Fruit fly (Drosophila melanogaster): ENCODE data around the gene CG15422.

CG15422 gene

DNA sequence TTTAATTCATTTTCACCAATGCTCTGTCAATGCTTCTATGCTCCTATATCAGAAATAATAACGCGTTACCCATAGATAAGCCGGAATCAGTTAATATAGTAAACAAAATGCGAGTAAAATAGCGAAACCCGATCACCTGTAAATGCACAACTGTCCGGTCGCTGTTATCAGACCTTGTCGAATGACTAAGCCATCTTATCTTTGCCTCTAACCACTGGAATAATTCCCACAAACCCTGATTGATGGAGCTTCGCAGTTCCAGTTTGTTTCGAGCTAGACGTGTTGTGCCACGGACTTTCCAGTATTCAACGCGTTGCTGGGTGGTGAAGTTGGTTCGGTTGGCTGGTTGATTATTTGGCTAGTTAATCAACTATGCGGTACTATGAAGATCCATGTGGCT is at the start of gene CG15422:
Gene CG15422, plus strand, starts transcription at position 301 of the 400 bp plus-strand sequence.
- TF ChIP-seq CG8478 (optimal IDR thresholded peaks at IDR 0.05) (no peak), CTCF (optimal IDR thresholded peaks at IDR 0.05) (no peak)

DNA sequence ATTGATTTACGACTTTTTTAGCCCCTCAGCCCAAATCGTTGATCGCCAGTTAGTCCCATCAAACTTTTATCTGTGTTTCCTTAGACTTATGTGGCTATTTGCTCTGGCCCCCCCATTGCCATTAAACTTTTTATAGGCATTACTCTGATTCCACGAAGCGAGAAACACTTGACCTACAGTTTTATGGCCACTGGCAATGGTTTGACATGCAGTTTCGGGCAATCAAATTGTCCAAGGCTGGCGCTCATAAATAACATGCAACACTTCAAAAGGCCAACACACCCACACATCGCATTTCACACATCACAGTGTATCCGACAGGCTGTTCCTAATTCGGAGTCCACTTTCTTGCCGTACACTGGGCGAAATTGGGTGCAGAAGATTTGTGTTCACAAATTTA is 36.5 kb upstream of the CG15422 start:
- no peak for TF ChIP-seq CTCF (optimal IDR thresholded peaks at IDR 0.05)
- TF ChIP-seq CG8478 (optimal IDR thresholded peaks at IDR 0.05) = no peak

DNA sequence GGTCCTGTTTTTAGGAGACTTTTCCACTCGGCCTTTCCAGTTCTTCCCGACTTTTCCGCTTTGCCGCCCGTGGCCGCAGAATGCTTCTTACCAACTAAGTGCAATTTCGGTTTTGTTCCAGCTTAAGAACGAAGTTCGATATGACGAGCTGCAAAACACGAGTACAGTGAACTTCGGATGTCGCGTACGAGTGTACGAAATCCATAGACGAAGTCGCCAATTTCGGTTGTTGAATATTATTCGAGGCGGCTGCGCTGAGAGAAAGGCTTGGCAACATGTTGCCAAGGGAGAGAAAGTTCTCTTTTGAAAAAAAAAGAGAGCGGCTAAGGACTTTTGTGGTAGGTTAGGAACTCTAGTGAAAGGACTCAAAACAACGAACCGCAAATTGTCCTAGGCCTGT is 13.1 kb upstream of the CG15422 start, which contains the start of gene fred:
Gene fred, minus strand, starts transcription at position 76 of the 400 bp plus-strand sequence.
- no peak for TF ChIP-seq CG8478 (optimal IDR thresholded peaks at IDR 0.05)

- TF ChIP-seq CG8478 (optimal IDR thresholded peaks at IDR 0.05) (no peak), CTCF (optimal IDR thresholded peaks at IDR 0.05) (no peak)
Observed at dm6 chr2L:3999718-4000117, 5.1 kb upstream of the CG15422 start, which contains the start of gene CG43797. Gene CG43797, plus strand, starts transcription at chr2L:4000018.

- TF ChIP-seq CG8478 (optimal IDR thresholded peaks at IDR 0.05) (no peak), CTCF (optimal IDR thresholded peaks at IDR 0.05) (no peak)
Observed at dm6 chr2L:4003780-4004179, 1.0 kb upstream of the CG15422 start, which contains the start of gene CG34176. Gene CG34176, plus strand, starts transcription at chr2L:4004080.

DNA sequence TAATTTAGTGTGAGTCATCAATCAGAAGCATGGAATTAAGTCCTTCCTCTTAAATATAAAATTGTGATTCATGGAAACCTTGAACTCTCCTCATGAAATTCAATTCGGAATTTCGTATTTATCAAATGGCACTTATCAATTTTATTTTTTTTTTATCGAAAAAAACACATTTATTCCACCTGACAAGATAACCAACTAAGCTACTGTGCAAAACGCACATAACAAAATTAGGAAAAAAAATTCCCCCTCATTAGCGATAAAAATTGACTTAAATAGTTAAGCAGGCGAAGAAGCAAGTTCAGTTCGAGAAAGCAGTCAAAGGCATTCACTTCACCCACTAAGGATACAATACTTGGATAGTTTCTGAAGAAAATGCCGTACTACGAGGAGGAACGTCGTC is 957 bp downstream of the CG15422 start, which contains the start of gene CG15423:
Gene CG15423, plus strand, starts transcription at position 301 of the 400 bp plus-strand sequence.
- TF ChIP-seq CG8478 (optimal IDR thresholded peaks at IDR 0.05) = no peak
- TF ChIP-seq CTCF (optimal IDR thresholded peaks at IDR 0.05) = no peak

- TF ChIP-seq CG8478 (optimal IDR thresholded peaks at IDR 0.05) = no peak
- TF ChIP-seq CTCF (optimal IDR thresholded peaks at IDR 0.05) = no peak
Observed at dm6 chr2L:4007390-4007789, 2.6 kb downstream of the CG15422 start, which contains the start of gene CG43773. Gene CG43773, plus strand, starts transcription at chr2L:4007690.

dm6 chr2L:4008353-4008752 is 3.6 kb downstream of the CG15422 start, which contains the start of gene CG43774:
Gene CG43774, plus strand, starts transcription at chr2L:4008653.
- TF ChIP-seq CG8478 (optimal IDR thresholded peaks at IDR 0.05) = no peak
- TF ChIP-seq CTCF (optimal IDR thresholded peaks at IDR 0.05) = no peak

DNA sequence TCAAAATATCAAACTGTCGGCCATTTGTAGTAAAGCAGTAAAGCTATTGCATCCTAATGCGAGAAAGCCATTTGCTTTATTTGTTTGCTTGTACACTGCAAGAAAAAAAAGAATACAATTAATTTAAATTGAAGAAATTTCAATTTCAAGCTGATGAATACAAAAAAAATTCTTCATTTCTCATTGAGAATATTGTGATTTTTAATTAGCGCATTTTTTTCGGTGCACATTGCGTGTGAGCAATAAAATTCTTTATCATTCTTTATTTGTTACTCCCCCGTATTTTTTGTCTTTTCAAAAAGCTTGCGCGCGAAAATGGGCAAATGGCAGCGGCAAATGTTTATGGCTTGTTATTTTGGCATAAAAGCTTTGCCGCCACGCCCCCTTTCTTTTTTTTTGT is 7.3 kb downstream of the CG15422 start:
- no peak for TF ChIP-seq CG8478 (optimal IDR thresholded peaks at IDR 0.05)
- no peak for TF ChIP-seq CTCF (optimal IDR thresholded peaks at IDR 0.05)

DNA sequence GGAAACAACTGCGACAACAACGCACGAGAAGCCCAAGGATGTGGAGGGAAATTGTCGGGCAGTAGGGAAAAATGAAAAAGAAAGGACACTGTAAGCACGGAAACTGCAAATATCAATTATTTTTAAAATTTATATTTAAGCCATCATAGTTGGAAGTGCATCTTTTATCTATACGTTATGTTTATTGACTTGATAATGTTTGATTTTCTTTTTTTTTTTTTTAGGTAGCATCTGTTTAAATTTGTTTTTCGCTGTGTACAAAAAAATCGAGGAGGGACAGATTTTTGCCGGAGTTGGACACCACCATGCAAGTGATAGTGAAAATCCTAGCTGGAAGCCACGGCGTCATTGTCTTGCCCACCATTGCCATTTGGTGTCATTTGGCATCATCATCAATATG is 14.4 kb downstream of the CG15422 start:
- TF ChIP-seq CTCF (optimal IDR thresholded peaks at IDR 0.05) (no peak), CG8478 (optimal IDR thresholded peaks at IDR 0.05) (no peak)

dm6 chr2L:4019765-4020164 is 15.0 kb downstream of the CG15422 start:
- no peak for TF ChIP-seq CG8478 (optimal IDR thresholded peaks at IDR 0.05)
- TF ChIP-seq CTCF (optimal IDR thresholded peaks at IDR 0.05) = peak in 1 of 2 experiments; percentile 41

dm6 chr2L:4020188-4020587 is 15.4 kb downstream of the CG15422 start:
- TF ChIP-seq CTCF (optimal IDR thresholded peaks at IDR 0.05) (no peak), CG8478 (optimal IDR thresholded peaks at IDR 0.05) (no peak)

DNA sequence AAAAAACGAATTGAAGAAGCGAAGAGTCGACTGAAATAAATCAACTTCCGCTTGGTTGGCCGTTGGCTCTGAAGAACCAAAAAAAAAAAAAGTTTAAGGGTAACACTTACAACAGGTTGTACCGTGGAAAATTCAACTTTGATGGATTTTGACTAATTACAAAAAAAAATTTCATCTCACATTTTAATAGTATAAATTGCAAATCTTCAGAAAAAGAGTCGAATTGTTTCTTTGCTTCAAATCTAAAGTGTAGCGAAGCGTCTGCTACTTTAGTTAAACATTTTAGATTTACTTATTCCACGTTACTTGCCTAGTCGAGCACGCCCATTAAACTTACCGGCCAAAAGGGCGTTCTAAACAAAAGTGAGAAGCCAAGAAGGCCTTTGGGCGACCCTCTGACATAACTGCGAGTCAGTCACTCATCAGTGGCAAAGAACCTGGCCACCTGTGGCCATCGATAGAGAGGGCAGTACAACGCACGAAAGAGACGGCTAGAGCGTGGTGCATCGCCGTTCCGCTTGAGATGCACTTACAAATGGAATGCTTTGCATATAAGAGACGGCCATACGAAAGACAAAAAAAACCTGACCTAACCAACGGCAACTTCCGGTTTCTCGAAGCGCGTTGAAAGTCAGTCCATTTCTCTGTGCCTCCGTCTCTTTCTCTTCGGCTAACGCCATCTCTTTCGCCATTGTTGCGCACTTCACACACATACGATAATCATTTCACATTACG is 17.0 kb downstream of the CG15422 start:
- TF ChIP-seq CG8478 (optimal IDR thresholded peaks at IDR 0.05) (no peak), CTCF (optimal IDR thresholded peaks at IDR 0.05) (no peak)

DNA sequence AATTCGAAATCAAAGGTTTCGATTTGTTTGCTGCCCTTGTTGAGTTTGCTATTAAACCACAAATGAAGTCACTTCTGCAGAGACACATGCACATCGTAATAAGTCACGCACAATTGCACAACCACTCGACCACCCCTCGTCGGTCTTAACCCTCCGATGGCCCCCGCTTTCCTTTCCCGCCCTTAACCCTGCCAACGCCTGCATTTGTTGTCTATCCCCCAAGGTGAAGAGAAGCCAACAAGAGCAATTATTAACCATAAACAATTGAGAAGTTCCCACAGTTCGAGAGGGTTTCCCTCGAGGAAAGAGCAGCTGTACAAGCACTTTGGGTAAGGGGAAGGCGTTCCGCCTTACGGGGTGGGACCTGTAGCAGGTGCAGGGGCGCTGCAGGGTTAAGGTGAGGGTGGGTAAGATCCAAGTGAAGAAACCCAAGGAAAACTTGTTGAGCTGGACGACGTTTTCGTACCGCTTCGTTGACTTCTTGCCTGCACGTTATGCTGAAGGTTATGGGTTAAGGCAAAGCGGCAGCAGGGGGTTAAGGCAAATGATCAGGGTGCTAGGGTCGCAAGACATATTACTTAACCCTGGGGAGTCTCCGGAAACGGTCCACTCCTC is 18.6 kb downstream of the CG15422 start:
- TF ChIP-seq CTCF (optimal IDR thresholded peaks at IDR 0.05) (no peak), CG8478 (optimal IDR thresholded peaks at IDR 0.05) (no peak)

dm6 chr2L:4025077-4025476 is 20.3 kb downstream of the CG15422 start:
- TF ChIP-seq CTCF (optimal IDR thresholded peaks at IDR 0.05) (no peak), CG8478 (optimal IDR thresholded peaks at IDR 0.05) (no peak)

dm6 chr2L:4028026-4028425 is 23.2 kb downstream of the CG15422 start:
- TF ChIP-seq CTCF (optimal IDR thresholded peaks at IDR 0.05) (no peak), CG8478 (optimal IDR thresholded peaks at IDR 0.05) (no peak)
